Worm (Caenorhabditis elegans) whole organism, L1 larva: ENCODE data around the gene Y32B12B.4.

ENCODE experiments used
- C16A3.4 ChIP-seq: fragments of 150-350 bp; optimal IDR thresholded peaks from 2 replicates; lab custom pipeline; 2014; ENCODE audit warnings: missing biosample characterization, missing genetic modification characterization
- C34B4.2 ChIP-seq: sonication (generic microtip); optimal IDR thresholded peaks from 2 replicates; lab custom pipeline; 2017; ENCODE audit warnings: mild to moderate bottlenecking, missing genetic modification characterization, missing compliant biosample characterization
- Y116A8C.19 ChIP-seq: sonication (generic microtip); optimal IDR thresholded peaks from 2 replicates; lab custom pipeline; 2016; ENCODE audit warnings: missing compliant biosample characterization, missing genetic modification characterization, borderline replicate concordance
- ama-1 ChIP-seq: fragments of 150-350 bp; optimal IDR thresholded peaks from 2 replicates; lab custom pipeline; 2014
- blmp-1 ChIP-seq: fragments of 150-350 bp; optimal IDR thresholded peaks from 2 replicates; lab custom pipeline; 2014; ENCODE audit warnings: missing biosample characterization, missing genetic modification characterization
- ceh-63 ChIP-seq: fragments of 200-800 bp; sonication (Bioruptor generic); optimal IDR thresholded peaks from 2 replicates; lab custom pipeline; 2018; ENCODE audit warnings: mild to moderate bottlenecking, missing genetic modification characterization, missing compliant biosample characterization
- dsc-1 ChIP-seq: sonication (generic microtip); optimal IDR thresholded peaks from 2 replicates; lab custom pipeline; 2016; ENCODE audit warnings: mild to moderate bottlenecking, missing genetic modification characterization, missing compliant biosample characterization
- efl-1 ChIP-seq, 4 experiments: fragments of 150-350 bp; optimal IDR thresholded peaks in 3 of 4; peaks in 1 of 4; 1 replicate in 1 of 4; 2 replicates in 3 of 4; lab custom pipeline; 2014; ENCODE audit warnings: missing biosample characterization in 2 of 4, missing genetic modification characterization in 2 of 4, missing genetic modification reagents in 2 of 4
- egl-13 ChIP-seq: sonication (generic microtip); optimal IDR thresholded peaks from 2 replicates; lab custom pipeline; 2016; ENCODE audit warnings: missing genotype, missing genetic modification reagents, missing genetic modification characterization, missing compliant biosample characterization
- egl-27 ChIP-seq, 2 experiments: fragments of 150-350 bp in 1 of 2; sonication (generic microtip); optimal IDR thresholded peaks; 3 replicates each; lab custom pipeline; 2017 to 2018; ENCODE audit warnings: missing biosample characterization in 2 of 2, missing genetic modification characterization in 2 of 2, missing genetic modification reagents in 2 of 2
- elt-2 ChIP-seq: sonication (generic microtip); optimal IDR thresholded peaks from 2 replicates; lab custom pipeline; 2016; ENCODE audit warnings: missing genetic modification characterization, mild to moderate bottlenecking, inconsistent platforms, missing compliant biosample characterization, missing genetic modification reagents
- elt-3 ChIP-seq, 6 experiments: fragments of 150-350 bp in 1 of 6; sonication (generic microtip); optimal IDR thresholded peaks; 2 replicates each; lab custom pipeline; 2017 to 2018; ENCODE audit warnings: missing biosample characterization in 6 of 6, missing genetic modification characterization in 6 of 6, inconsistent platforms in 1 of 6
- ets-5 ChIP-seq: fragments of 200-800 bp; sonication (Bioruptor generic); IDR thresholded peaks from 2 replicates; pipeline ENCODE4 v1.3.6; 2022; ENCODE audit warnings: missing genetic modification characterization, missing compliant biosample characterization
- fkh-4 ChIP-seq: sonication (generic microtip); optimal IDR thresholded peaks from 2 replicates; lab custom pipeline; 2016; ENCODE audit warnings: missing compliant biosample characterization, missing genetic modification characterization, borderline replicate concordance
- fos-1 ChIP-seq: fragments of 150-350 bp; optimal IDR thresholded peaks from 2 replicates; lab custom pipeline; 2014; ENCODE audit warnings: missing biosample characterization, missing genetic modification characterization
- hlh-4 ChIP-seq: sonication (generic microtip); optimal IDR thresholded peaks from 2 replicates; lab custom pipeline; 2016; ENCODE audit warnings: mild to moderate bottlenecking, missing genetic modification characterization, missing compliant biosample characterization
- isw-1 ChIP-seq: fragments of 200-800 bp; sonication (Bioruptor generic); IDR thresholded peaks from 2 replicates; pipeline ENCODE4 v1.3.6; 2022; ENCODE audit warnings: missing genetic modification characterization, missing compliant biosample characterization
- lin-13 ChIP-seq: fragments of 150-350 bp; optimal IDR thresholded peaks from 2 replicates; lab custom pipeline; 2014; ENCODE audit warnings: missing biosample characterization, missing genetic modification reagents, missing genetic modification characterization
- lin-14 ChIP-seq: fragments of 200-800 bp; sonication (Bioruptor generic); optimal IDR thresholded peaks from 2 replicates; lab custom pipeline; 2018; ENCODE audit warnings: mild to moderate bottlenecking, missing genetic modification characterization, moderate library complexity, missing compliant biosample characterization
- lin-15B ChIP-seq: fragments of 150-350 bp; sonication (generic microtip); optimal IDR thresholded peaks from 3 replicates; lab custom pipeline; 2014; ENCODE audit warnings: missing biosample characterization, missing genetic modification characterization
- lin-35 ChIP-seq, 2 experiments: fragments of 150-350 bp; optimal IDR thresholded peaks; 2 replicates each; lab custom pipeline; 2014; ENCODE audit warnings: missing biosample characterization in 2 of 2, missing genetic modification characterization in 2 of 2, missing genetic modification reagents in 2 of 2
- lir-3 ChIP-seq: sonication (generic microtip); optimal IDR thresholded peaks from 2 replicates; lab custom pipeline; 2016; ENCODE audit warnings: mild to moderate bottlenecking, missing genetic modification characterization, moderate library complexity, missing compliant biosample characterization; ENCODE audit not compliant: poor library complexity
- lsy-2 ChIP-seq, 2 experiments: fragments of 150-350 bp; optimal IDR thresholded peaks; 2 replicates each; lab custom pipeline; 2014; ENCODE audit warnings: missing biosample characterization in 2 of 2, missing genetic modification characterization in 2 of 2
- mef-2 ChIP-seq: fragments of 150-350 bp; optimal IDR thresholded peaks from 2 replicates; lab custom pipeline; 2014; ENCODE audit warnings: missing biosample characterization, missing genetic modification characterization
- nhr-11 ChIP-seq: fragments of 150-350 bp; optimal IDR thresholded peaks from 2 replicates; lab custom pipeline; 2014; ENCODE audit warnings: missing biosample characterization, missing genetic modification characterization
- nhr-12 ChIP-seq: sonication (generic microtip); optimal IDR thresholded peaks from 2 replicates; lab custom pipeline; 2017; ENCODE audit warnings: missing biosample characterization, missing genetic modification characterization
- nhr-19 ChIP-seq: fragments of 200-800 bp; sonication (Bioruptor generic); conservative IDR thresholded peaks from 2 replicates; pipeline ENCODE4 v1.3.6; 2022; ENCODE audit warnings: missing genetic modification characterization, missing compliant biosample characterization
- nhr-20 ChIP-seq: sonication (generic microtip); optimal IDR thresholded peaks from 2 replicates; lab custom pipeline; 2016; ENCODE audit warnings: mild to moderate bottlenecking, missing genetic modification characterization, missing compliant biosample characterization
- nhr-47 ChIP-seq: sonication (generic microtip); optimal IDR thresholded peaks from 2 replicates; lab custom pipeline; 2016; ENCODE audit warnings: mild to moderate bottlenecking, missing genetic modification characterization, moderate library complexity, missing compliant biosample characterization
- nhr-71 ChIP-seq: sonication (generic microtip); optimal IDR thresholded peaks from 2 replicates; lab custom pipeline; 2016; ENCODE audit warnings: mild to moderate bottlenecking, missing genetic modification characterization, moderate library complexity, missing compliant biosample characterization
- rnt-1 ChIP-seq: sonication (generic microtip); optimal IDR thresholded peaks from 2 replicates; lab custom pipeline; 2016; ENCODE audit warnings: mild to moderate bottlenecking, missing genetic modification characterization, moderate library complexity, missing compliant biosample characterization
- skn-1 ChIP-seq: fragments of 150-350 bp; optimal IDR thresholded peaks from 2 replicates; lab custom pipeline; 2014; ENCODE audit warnings: missing biosample characterization, missing genetic modification characterization
- snu-23 ChIP-seq: sonication (generic microtip); optimal IDR thresholded peaks from 2 replicates; lab custom pipeline; 2016; ENCODE audit warnings: missing genetic modification characterization, missing compliant biosample characterization
- sptf-1 ChIP-seq: fragments of 150-350 bp; optimal IDR thresholded peaks from 2 replicates; lab custom pipeline; 2014; ENCODE audit warnings: missing biosample characterization, missing genetic modification characterization
- swsn-7 ChIP-seq: sonication (generic microtip); optimal IDR thresholded peaks from 2 replicates; lab custom pipeline; 2016; ENCODE audit warnings: missing genetic modification characterization, missing compliant biosample characterization
- tbx-2 ChIP-seq: sonication (generic microtip); optimal IDR thresholded peaks from 2 replicates; lab custom pipeline; 2016; ENCODE audit warnings: missing genetic modification characterization, missing compliant biosample characterization
- unc-98 ChIP-seq: fragments of 200-800 bp; sonication (Bioruptor generic); IDR thresholded peaks from 2 replicates; pipeline ENCODE4 v1.3.6; 2022; ENCODE audit warnings: missing genetic modification characterization, missing compliant biosample characterization
- xbp-1 ChIP-seq: sonication (generic microtip); optimal IDR thresholded peaks from 2 replicates; lab custom pipeline; 2016; ENCODE audit warnings: missing genetic modification characterization, missing compliant biosample characterization
- zip-4 ChIP-seq: fragments of 200-800 bp; sonication (Bioruptor generic); optimal IDR thresholded peaks from 2 replicates; lab custom pipeline; 2018; ENCODE audit warnings: mild to moderate bottlenecking, missing genetic modification characterization, moderate library complexity, missing compliant biosample characterization
- ztf-4 ChIP-seq: fragments of 150-350 bp; optimal IDR thresholded peaks from 2 replicates; lab custom pipeline; 2014; ENCODE audit warnings: missing biosample characterization, missing genetic modification characterization

The Y32B12B.4 gene

DNA sequence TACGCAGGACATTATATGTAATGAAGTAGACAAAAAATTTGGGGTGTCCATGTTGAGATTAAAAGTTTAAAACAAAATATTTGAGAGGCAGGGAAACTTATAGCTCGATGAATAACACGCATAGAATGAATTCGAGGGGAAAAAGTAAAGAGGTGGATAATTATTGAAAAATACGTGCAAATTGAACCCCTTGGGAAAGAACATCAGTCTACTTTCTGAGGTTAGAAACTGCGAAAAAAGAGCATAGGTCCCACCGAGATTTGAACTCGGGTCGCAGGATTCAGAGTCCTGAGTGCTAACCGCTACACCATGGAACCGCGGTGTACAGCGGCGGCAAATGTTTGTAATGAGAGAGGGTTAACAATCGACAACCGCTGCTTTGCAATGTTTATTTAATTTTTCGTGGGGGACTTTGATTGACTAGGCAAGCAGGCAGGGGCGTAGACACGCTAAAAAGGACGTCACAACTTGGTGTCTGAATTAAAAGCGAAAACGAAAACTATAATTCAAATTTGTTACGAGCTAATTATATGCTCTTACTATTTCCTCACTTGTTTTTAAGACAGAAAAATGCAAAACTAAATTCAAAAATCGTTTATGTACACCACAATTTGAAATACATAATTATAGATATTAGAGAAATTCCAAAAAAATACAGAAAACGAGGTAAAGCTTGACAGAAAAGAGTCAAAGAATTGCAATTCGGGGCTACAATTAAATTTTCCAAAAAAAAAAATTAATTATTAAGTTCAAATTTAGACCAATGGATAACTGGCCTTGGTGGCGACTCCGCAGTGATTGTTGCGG, 39.1 kb downstream of the Y32B12B.4 start, which contains the start of gene srh-269 (continued):
- TF ChIP-seq nhr-20 (peak; percentile 65), xbp-1 (tag; lab: Kevin White, UChicago) (peak; percentile 31), swsn-7 (tag; lab: Kevin White, UChicago) (peak; percentile 50), egl-13 (tag; lab: Kevin White, UChicago) (no peak), elt-3 (tag; optimal IDR thresholded peaks at IDR 0.05; lab: Kevin White, UChicago) (peak in 1 of 6 experiments; percentile 6), fos-1 (peak; percentile 13), fkh-4 (tag; lab: Kevin White, UChicago) (no peak), ztf-4 (tag; lab: Kevin White, UChicago) (peak; percentile 75), rnt-1 (peak; percentile 86), unc-98 (no peak), C16A3.4 (peak; percentile 56), snu-23 (peak; percentile 77), C34B4.2 (tag; lab: Kevin White, UChicago) (no peak), ets-5 (GFP tag; lab: Robert Waterston, UW) (no peak), nhr-71 (tag; lab: Kevin White, UChicago) (peak; percentile 74), skn-1 (tag; lab: Kevin White, UChicago) (peak; percentile 11), hlh-4 (no peak), nhr-12 (tag; lab: Kevin White, UChicago) (no peak), lsy-2 (tag; optimal IDR thresholded peaks at IDR 0.05; lab: Kevin White, UChicago) (peak; percentile 24 to 55), nhr-19 (peak; percentile 79), nhr-47 (tag; lab: Kevin White, UChicago) (peak; percentile 69), sptf-1 (tag; lab: Kevin White, UChicago) (no peak), dsc-1 (tag; lab: Kevin White, UChicago) (peak; percentile 69), elt-2 (peak; percentile 65), lin-13 (peak; percentile 28), egl-27 (tag; optimal IDR thresholded peaks at IDR 0.05; lab: Kevin White, UChicago) (no peak)

DNA sequence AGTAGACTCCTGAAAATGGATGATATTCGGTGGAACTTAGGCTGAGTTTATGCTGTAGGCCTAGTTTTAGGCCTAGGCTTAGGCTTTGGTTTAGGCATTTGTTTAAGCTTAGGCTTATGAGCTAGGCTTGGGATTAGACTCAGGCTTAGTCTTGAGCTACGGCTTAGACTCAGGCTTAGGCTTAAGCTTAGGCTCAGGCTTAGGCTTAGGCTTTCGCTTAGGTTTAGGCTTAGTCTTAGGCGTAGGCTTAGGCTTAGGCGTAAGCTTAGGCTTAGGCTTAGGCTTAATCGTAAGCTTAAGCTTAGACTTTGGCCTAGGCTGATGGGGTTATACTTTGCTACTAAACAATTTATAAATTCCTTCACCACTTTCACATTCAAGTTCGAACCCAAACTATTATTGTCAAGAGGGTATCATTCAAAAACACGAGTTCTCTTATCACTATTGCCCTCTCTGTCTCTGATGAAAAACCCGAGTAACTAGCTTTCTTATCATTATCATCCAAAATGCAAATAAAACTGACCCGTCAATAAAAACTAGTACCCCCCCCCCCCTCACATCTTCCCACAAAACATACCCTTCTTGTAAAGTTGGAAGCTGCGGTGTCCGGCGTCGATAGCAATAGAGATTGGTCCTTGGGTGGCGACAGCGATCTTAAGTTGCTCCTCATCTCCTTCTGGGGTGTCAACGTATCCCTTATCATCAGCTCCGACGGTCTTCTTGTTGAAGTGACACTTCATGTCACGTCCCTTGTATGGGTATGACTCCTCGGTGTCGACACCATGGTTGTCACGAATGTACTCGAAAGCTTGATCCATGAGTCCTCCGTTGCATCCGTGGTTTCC, 40.0 kb downstream of the Y32B12B.4 start:
- TF ChIP-seq efl-1 (optimal IDR thresholded peaks at IDR 0.05; lab: Kevin White, UChicago) (no peak), efl-1 (GFP tag; optimal IDR thresholded peaks at IDR 0.05 in 1 of 2; lab: Kevin White, UChicago) (peak in 1 of 2 experiments; percentile 50), Y116A8C.19 (tag; lab: Kevin White, UChicago) (no peak), elt-3 (tag; optimal IDR thresholded peaks at IDR 0.05; lab: Kevin White, UChicago) (peak in 1 of 6 experiments; percentile 37), elt-2 (peak; percentile 68), zip-4 (no peak), nhr-19 (peak; percentile 9; the same call in 1 of the 2 replicates)

DNA sequence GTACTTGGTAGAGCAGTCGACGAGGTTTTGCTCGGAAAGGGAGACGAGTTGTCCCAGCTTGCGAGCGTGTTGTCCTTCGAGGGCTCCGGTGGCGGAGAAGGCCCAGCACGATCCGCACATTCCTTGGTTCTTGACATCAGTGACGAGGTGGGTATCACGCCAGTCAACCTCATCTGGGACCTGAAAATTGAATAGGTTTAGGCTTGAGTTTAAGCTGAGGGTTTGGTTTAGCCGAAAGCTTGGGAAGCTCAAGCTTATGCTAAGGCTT, 40.6 kb downstream of the Y32B12B.4 start:
- no peak for TF ChIP-seq lin-15B (tag; lab: Kevin White, UChicago)
- no peak for TF ChIP-seq mef-2 (tag; lab: Kevin White, UChicago)
- TF ChIP-seq fkh-4 (tag; lab: Kevin White, UChicago): no peak
- no peak for TF ChIP-seq nhr-12 (tag; lab: Kevin White, UChicago)
- no peak for TF ChIP-seq tbx-2 (tag; lab: Kevin White, UChicago)
- TF ChIP-seq lin-35 (GFP tag; optimal IDR thresholded peaks at IDR 0.05; lab: Kevin White, UChicago): no peak
- TF ChIP-seq ama-1 (lab: Kevin White, UChicago): peak; percentile 6
- TF ChIP-seq, all 84 proteins: peak for 1

DNA sequence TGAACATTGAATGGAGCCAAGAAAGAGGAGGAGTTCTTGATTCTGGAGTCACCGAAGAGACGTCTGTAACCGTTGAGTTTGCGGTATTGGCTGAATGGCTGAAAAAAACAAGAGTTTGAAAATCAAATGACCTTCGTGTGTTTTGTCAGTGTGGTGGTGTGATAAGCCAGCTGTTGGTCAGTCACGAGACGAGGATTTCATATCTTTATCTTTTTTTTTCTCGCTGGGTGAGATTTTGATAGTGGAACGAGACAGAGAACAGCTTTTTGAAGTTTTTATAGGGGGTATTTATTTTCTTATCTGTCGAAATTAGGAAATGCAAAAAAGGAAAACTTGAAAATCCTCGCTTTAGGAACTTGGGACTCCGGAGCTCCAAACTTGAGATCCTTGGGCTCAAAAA, 41.4 kb downstream of the Y32B12B.4 start:
- TF ChIP-seq elt-3 (tag; optimal IDR thresholded peaks at IDR 0.05; lab: Kevin White, UChicago): peak in 1 of 6 experiments; percentile 47
- TF ChIP-seq lir-3 (tag; lab: Kevin White, UChicago): peak; percentile 12
- peak; percentile 60 for TF ChIP-seq nhr-71 (tag; lab: Kevin White, UChicago)
- TF ChIP-seq snu-23: peak; percentile 30
- TF ChIP-seq rnt-1: peak; percentile 68
- TF ChIP-seq ceh-63 (GFP tag; lab: Kevin White, UChicago): no peak
- peak; percentile 48 for TF ChIP-seq nhr-19
- peak; percentile 16 for TF ChIP-seq lsy-2 (tag; optimal IDR thresholded peaks at IDR 0.05; lab: Kevin White, UChicago)
- TF ChIP-seq nhr-11 (tag; lab: Kevin White, UChicago): no peak
- peak; percentile 41 for TF ChIP-seq lin-14 (GFP tag; lab: Kevin White, UChicago)
- TF ChIP-seq isw-1 (GFP tag; lab: Robert Waterston, UW): no peak
- peak; percentile 24 for TF ChIP-seq blmp-1 (tag; lab: Kevin White, UChicago)
